Worm (Caenorhabditis elegans): ENCODE data around the gene C28H8.3.

C28H8.3 gene

ce11 chrIII:5871760-5872159, 36.7 kb upstream of the C28H8.3 start, which contains the start of the genes F01F1.11 and F01F1.3 (continued):
- TF ChIP-seq ama-1 (optimal IDR thresholded peaks at IDR 0.05) (no peak), lin-15B (tag; optimal IDR thresholded peaks at IDR 0.05) (no peak), mxl-2 (GFP tag; conservative IDR thresholded peaks at IDR 0.05) (no peak), aly-2 (tag; optimal IDR thresholded peaks at IDR 0.05) (no peak), daf-12 (tag; optimal IDR thresholded peaks at IDR 0.05) (no peak), tag-97 (GFP tag; IDR thresholded peaks at IDR 0.05) (no peak), F49E8.2 (tag; optimal IDR thresholded peaks at IDR 0.05; ENCODE audit: borderline replicate concordance) (peak; percentile 14), daf-19 (GFP tag; conservative IDR thresholded peaks at IDR 0.05) (no peak)

- no peak for TF ChIP-seq R02D3.7 (tag; optimal IDR thresholded peaks at IDR 0.05)
- peak in 1 of 2 experiments; percentile 87 for TF ChIP-seq unc-62 (GFP tag; optimal IDR thresholded peaks at IDR 0.05 in 1 of 2)
- TF ChIP-seq unc-62 (tag; optimal IDR thresholded peaks at IDR 0.05): no peak
- TF ChIP-seq saeg-2 (GFP tag; IDR thresholded peaks at IDR 0.05): no peak
- TF ChIP-seq sdz-12 (GFP tag; optimal IDR thresholded peaks at IDR 0.05): no peak
Observed at ce11 chrIII:5872288-5872687, 36.2 kb upstream of the C28H8.3 start.

DNA sequence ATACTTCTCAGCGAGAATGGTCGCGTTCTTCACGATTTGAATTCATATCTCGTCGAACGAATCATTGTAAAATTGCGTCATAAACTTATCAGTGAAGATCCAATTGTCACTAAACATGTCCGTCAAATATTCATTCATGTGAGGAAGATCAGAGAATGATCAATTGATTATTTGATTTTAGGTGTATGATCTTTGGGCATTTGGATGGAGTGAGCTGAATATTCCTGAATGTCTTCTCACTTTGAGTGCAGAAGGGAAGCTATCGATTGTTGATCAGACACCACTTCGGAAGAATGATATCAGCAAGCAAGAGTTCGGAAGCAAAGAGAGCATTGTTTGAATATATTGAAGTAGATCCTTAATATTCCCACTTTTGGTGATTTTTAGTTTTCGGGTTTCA, 34.2 kb upstream of the C28H8.3 start:
- TF ChIP-seq nhr-10 (tag; optimal IDR thresholded peaks at IDR 0.05) (peak; percentile 64), mdt-29 (GFP tag; IDR thresholded peaks at IDR 0.05) (peak; percentile 51; the same call in 1 of the 2 replicates), lin-13 (GFP tag; optimal IDR thresholded peaks at IDR 0.05) (peak; percentile 40), arid-1 (GFP tag; conservative IDR thresholded peaks at IDR 0.05) (no peak), zip-2 (tag; optimal IDR thresholded peaks at IDR 0.05) (no peak), T26A8.4 (GFP tag; IDR thresholded peaks at IDR 0.05) (peak; percentile 31; the same call in 1 of the 2 replicates), hlh-11 (tag; optimal IDR thresholded peaks at IDR 0.05) (peak; percentile 64), mep-1 (tag; optimal IDR thresholded peaks at IDR 0.05) (peak; percentile 80), ZK546.5 (tag; optimal IDR thresholded peaks at IDR 0.05) (no peak), Y5F2A.4 (GFP tag; optimal IDR thresholded peaks at IDR 0.05) (peak; percentile 37), spr-1 (tag; optimal IDR thresholded peaks at IDR 0.05) (peak; percentile 22), nhr-102 (tag; optimal IDR thresholded peaks at IDR 0.05) (peak; percentile 51), mes-2 (tag; optimal IDR thresholded peaks at IDR 0.05; ENCODE audit: poor library complexity, severe bottlenecking) (peak; percentile 42), unc-62 (GFP tag; optimal IDR thresholded peaks at IDR 0.05 in 1 of 2) (peak in 1 of 2 experiments; percentile 98), unc-62 (tag; optimal IDR thresholded peaks at IDR 0.05) (no peak), lin-38 (GFP tag; IDR thresholded peaks at IDR 0.05) (peak; percentile 40; the same call in 1 of the 2 replicates), dve-1 (tag; optimal IDR thresholded peaks at IDR 0.05; ENCODE audit: insufficient read depth) (peak; percentile 96), gei-8 (GFP tag; optimal IDR thresholded peaks at IDR 0.05) (peak; percentile 43), daf-16 (GFP tag; optimal IDR thresholded peaks at IDR 0.05) (no peak), daf-16 (tag; optimal IDR thresholded peaks at IDR 0.05) (peak; percentile 58), dmd-6 (GFP tag; IDR thresholded peaks at IDR 0.05) (peak; percentile 58), dpl-1 (GFP tag; optimal IDR thresholded peaks at IDR 0.05) (peak; percentile 11), aha-1 (tag) (peak; percentile 92), R02D3.7 (tag; optimal IDR thresholded peaks at IDR 0.05) (no peak), T20F7.1 (GFP tag; optimal IDR thresholded peaks at IDR 0.05) (peak; percentile 74), zag-1 (tag; optimal IDR thresholded peaks at IDR 0.05) (no peak), nhr-25 (tag; optimal IDR thresholded peaks at IDR 0.05; ENCODE audit: borderline replicate concordance, insufficient read depth) (peak; percentile 85), ama-1 (optimal IDR thresholded peaks at IDR 0.05) (peak; percentile 66), nhr-77 (tag; optimal IDR thresholded peaks at IDR 0.05) (peak; percentile 61), hlh-30 (tag; optimal IDR thresholded peaks at IDR 0.05; ENCODE audit: insufficient read depth) (peak; percentile 55), Y75B8A.6 (GFP tag; IDR thresholded peaks at IDR 0.05) (peak; percentile 68), lsy-2 (tag; optimal IDR thresholded peaks at IDR 0.05) (peak in 1 of 2 experiments; percentile 62), unc-130 (GFP tag; optimal IDR thresholded peaks at IDR 0.05) (no peak), spr-3 (GFP tag; optimal IDR thresholded peaks at IDR 0.05) (no peak), nhr-48 (tag; optimal IDR thresholded peaks at IDR 0.05) (peak; percentile 68), mdl-1 (tag; optimal IDR thresholded peaks at IDR 0.05) (peak in 1 of 2 experiments; percentile 31), nhr-42 (GFP tag; IDR thresholded peaks at IDR 0.05) (no peak)

Data from whole organism, L4 larva.